Fruit fly (Drosophila melanogaster) whole organism, embryonic: ENCODE data around the gene CG4607.

Experiments
- B-H2 ChIP-seq: fragments of 200-800 bp; sonication (Bioruptor generic); optimal IDR thresholded peaks from 2 replicates; lab custom pipeline; 2018; ENCODE audit warnings: missing biosample characterization, mild to moderate bottlenecking, missing genetic modification characterization
- Bdp1 ChIP-seq: fragments of 200-800 bp; sonication (Bioruptor generic); optimal IDR thresholded peaks from 3 replicates; lab custom pipeline; 2016; ENCODE audit warnings: missing biosample characterization, missing genetic modification characterization
- CG10431 ChIP-seq: fragments of 200-800 bp; sonication (Bioruptor generic); optimal IDR thresholded peaks from 3 replicates; lab custom pipeline; 2018; ENCODE audit warnings: missing biosample characterization, mild to moderate bottlenecking, missing genetic modification characterization
- CG13296 ChIP-seq: fragments of 200-800 bp; sonication (Bioruptor generic); optimal IDR thresholded peaks from 3 replicates; lab custom pipeline; 2018; ENCODE audit warnings: missing biosample characterization, mild to moderate bottlenecking, missing genetic modification characterization
- CG13894 ChIP-seq: fragments of 200-800 bp; sonication (Bioruptor generic); optimal IDR thresholded peaks from 3 replicates; lab custom pipeline; 2018; ENCODE audit warnings: missing biosample characterization, mild to moderate bottlenecking, missing genetic modification characterization, moderate library complexity
- CG14050 ChIP-seq: fragments of 200-800 bp; sonication (Bioruptor generic); IDR thresholded peaks from 3 replicates; pipeline ENCODE4 v1.3.6; 2022; ENCODE audit warnings: missing biosample characterization, missing genetic modification characterization
- CG16815 ChIP-seq: fragments of 200-800 bp; sonication (Bioruptor generic); optimal IDR thresholded peaks from 3 replicates; lab custom pipeline; 2017; ENCODE audit warnings: missing biosample characterization, mild to moderate bottlenecking, missing genetic modification characterization
- CG2712 ChIP-seq: fragments of 200-800 bp; optimal IDR thresholded peaks from 3 replicates; lab custom pipeline; 2019; ENCODE audit warnings: missing biosample characterization, mild to moderate bottlenecking, missing genetic modification characterization, moderate library complexity
- CG31441 ChIP-seq: fragments of 200-800 bp; sonication (Bioruptor generic); IDR thresholded peaks from 2 replicates; pipeline ENCODE4 v1.3.6; 2022; ENCODE audit warnings: missing biosample characterization, missing genetic modification characterization
- CG3838 ChIP-seq: fragments of 200-800 bp; sonication (Bioruptor generic); optimal IDR thresholded peaks from 3 replicates; lab custom pipeline; 2016; ENCODE audit warnings: missing biosample characterization, missing genetic modification characterization
- CG4404 ChIP-seq: fragments of 200-800 bp; sonication (Bioruptor generic); IDR thresholded peaks from 2 replicates; pipeline ENCODE4 v1.3.6; 2022; ENCODE audit warnings: missing biosample characterization, missing genetic modification characterization
- CG5245 ChIP-seq: fragments of 200-800 bp; sonication (Bioruptor generic); optimal IDR thresholded peaks from 3 replicates; lab custom pipeline; 2016; ENCODE audit warnings: missing biosample characterization, missing genetic modification characterization
- CG7357 ChIP-seq: fragments of 200-800 bp; sonication (Bioruptor generic); IDR thresholded peaks from 3 replicates; pipeline ENCODE4 v1.3.6; 2022; ENCODE audit warnings: missing biosample characterization, missing genetic modification characterization
- CG7372 ChIP-seq: fragments of 200-800 bp; sonication (Bioruptor generic); IDR thresholded peaks from 2 replicates; pipeline ENCODE4 v1.3.6; 2022; ENCODE audit warnings: missing biosample characterization, missing genetic modification characterization
- CG7928 ChIP-seq: fragments of 200-800 bp; sonication (Bioruptor generic); optimal IDR thresholded peaks from 2 replicates; lab custom pipeline; 2017; ENCODE audit warnings: missing biosample characterization, mild to moderate bottlenecking, missing genetic modification characterization
- CG9932 ChIP-seq: fragments of 200-800 bp; sonication (Bioruptor generic); IDR thresholded peaks from 2 replicates; pipeline ENCODE4 v1.3.6; 2022; ENCODE audit warnings: missing biosample characterization, missing genetic modification characterization
- Deaf1 ChIP-seq: fragments of 200-800 bp; optimal IDR thresholded peaks from 3 replicates; lab custom pipeline; 2019; ENCODE audit warnings: missing biosample characterization, mild to moderate bottlenecking, missing genetic modification characterization, moderate library complexity
- E2f2 ChIP-seq: fragments of 200-800 bp; sonication (Bioruptor generic); IDR thresholded peaks from 2 replicates; pipeline ENCODE4 v1.3.6; 2022; ENCODE audit warnings: missing biosample characterization, missing genetic modification characterization
- Ets65A ChIP-seq: fragments of 200-800 bp; sonication (Bioruptor generic); peaks from one replicate; lab custom pipeline; 2016; ENCODE audit warnings: missing biosample characterization, missing genetic modification characterization
- MTF-1 ChIP-seq: fragments of 200-800 bp; sonication (Bioruptor generic); optimal IDR thresholded peaks from 2 replicates; lab custom pipeline; 2018; ENCODE audit warnings: missing biosample characterization, mild to moderate bottlenecking, missing genetic modification characterization, borderline replicate concordance
- Mad ChIP-seq: fragments of 200-800 bp; sonication (Bioruptor generic); optimal IDR thresholded peaks from 2 replicates; lab custom pipeline; 2016; ENCODE audit warnings: missing biosample characterization, missing genetic modification characterization
- Poxn ChIP-seq: fragments of 200-800 bp; sonication (Bioruptor generic); IDR thresholded peaks from 2 replicates; pipeline ENCODE4 v1.3.6; 2022; ENCODE audit warnings: missing biosample characterization, missing genetic modification characterization
- Scr ChIP-seq: fragments of 200-800 bp; sonication (Bioruptor generic); IDR thresholded peaks from 2 replicates; pipeline ENCODE4 v1.3.6; 2022; ENCODE audit warnings: missing biosample characterization, missing genetic modification characterization; ENCODE audit not compliant: partially characterized antibody
- Sin3A ChIP-seq: fragments of >200 bp; optimal IDR thresholded peaks from 2 replicates; lab custom pipeline; 2018
- Trl ChIP-seq, 3 experiments: fragments of >200 bp in 2 of 3; fragments of 200-800 bp in 1 of 3; sonication (Bioruptor generic) in 1 of 3; optimal IDR thresholded peaks; 2 replicates in 1 of 3; 3 replicates in 2 of 3; lab custom pipeline; 2016 to 2017; ENCODE audit warnings: missing biosample characterization in 1 of 3, missing genetic modification characterization in 1 of 3
- ab ChIP-seq: fragments of 200-800 bp; sonication (Bioruptor generic); optimal IDR thresholded peaks from 2 replicates; lab custom pipeline; 2016; ENCODE audit warnings: missing biosample characterization, missing genetic modification characterization
- abd-A ChIP-seq: fragments of 200-800 bp; sonication (Bioruptor generic); optimal IDR thresholded peaks from 3 replicates; lab custom pipeline; 2019; ENCODE audit warnings: missing biosample characterization, mild to moderate bottlenecking, missing genetic modification characterization, moderate library complexity
- cato ChIP-seq: fragments of 200-800 bp; sonication (Bioruptor generic); optimal IDR thresholded peaks from 2 replicates; lab custom pipeline; 2016; ENCODE audit warnings: missing biosample characterization, missing genetic modification characterization, borderline replicate concordance
- crol ChIP-seq: fragments of 200-800 bp; sonication (Bioruptor generic); IDR thresholded peaks from 2 replicates; pipeline ENCODE4 v1.3.6; 2022; ENCODE audit warnings: missing biosample characterization, missing genetic modification characterization
- disco-r ChIP-seq: fragments of 200-800 bp; sonication (Bioruptor generic); optimal IDR thresholded peaks from 2 replicates; lab custom pipeline; 2016; ENCODE audit warnings: missing biosample characterization, missing genetic modification characterization
- dpn ChIP-seq, 2 experiments: fragments of 200-800 bp; sonication (Bioruptor generic); optimal IDR thresholded peaks; 3 replicates each; lab custom pipeline; 2016; ENCODE audit warnings: missing biosample characterization in 2 of 2, missing genetic modification characterization in 2 of 2
- esg ChIP-seq: fragments of 200-800 bp; sonication (Bioruptor generic); conservative IDR thresholded peaks from 2 replicates; pipeline ENCODE4 v1.3.6; 2022; ENCODE audit warnings: missing biosample characterization, missing genetic modification characterization
- eve ChIP-seq, 2 experiments: fragments of >200 bp; optimal IDR thresholded peaks; 2 replicates each; lab custom pipeline; 2017; ENCODE audit warnings: missing biosample characterization in 2 of 2, missing genetic modification characterization in 2 of 2
- kni ChIP-seq: fragments of 200-800 bp; sonication (Bioruptor generic); optimal IDR thresholded peaks from 3 replicates; lab custom pipeline; 2017; ENCODE audit warnings: mild to moderate bottlenecking, missing biosample characterization, missing genetic modification reagents, missing genetic modification characterization
- lmd ChIP-seq: fragments of 200-800 bp; sonication (Bioruptor generic); IDR thresholded peaks from 2 replicates; pipeline ENCODE4 v1.3.6; 2022; ENCODE audit warnings: missing biosample characterization, missing genetic modification characterization
- onecut ChIP-seq: fragments of 200-800 bp; sonication (Bioruptor generic); IDR thresholded peaks from 2 replicates; pipeline ENCODE4 v1.3.6; 2022; ENCODE audit warnings: missing biosample characterization, missing genetic modification characterization
- pfk ChIP-seq: fragments of 200-800 bp; sonication (Bioruptor generic); optimal IDR thresholded peaks from 2 replicates; lab custom pipeline; 2018; ENCODE audit warnings: missing biosample characterization, mild to moderate bottlenecking, missing genetic modification characterization, moderate library complexity
- prd ChIP-seq, 3 experiments: fragments of >200 bp in 2 of 3; fragments of 200-800 bp in 1 of 3; sonication (Bioruptor generic) in 1 of 3; optimal IDR thresholded peaks in 2 of 3; IDR thresholded peaks in 1 of 3; 2 replicates in 2 of 3; 3 replicates in 1 of 3; pipeline versions ENCODE4 v1.3.6 to Lab custom; 2017 to 2022; ENCODE audit warnings: missing biosample characterization in 1 of 3, missing genetic modification characterization in 1 of 3
- pros ChIP-seq: fragments of 200-800 bp; sonication (Bioruptor generic); optimal IDR thresholded peaks from 3 replicates; lab custom pipeline; 2019; ENCODE audit warnings: missing biosample characterization, mild to moderate bottlenecking, missing genetic modification characterization, moderate library complexity
- psq ChIP-seq: fragments of 200-800 bp; sonication (Bioruptor generic); optimal IDR thresholded peaks from 2 replicates; lab custom pipeline; 2017; ENCODE audit warnings: missing biosample characterization, missing genetic modification characterization
- ranshi ChIP-seq: fragments of 200-800 bp; sonication (Bioruptor generic); IDR thresholded peaks from 2 replicates; pipeline ENCODE4 v1.3.6; 2022; ENCODE audit warnings: missing biosample characterization, missing genetic modification characterization
- salm ChIP-seq: fragments of 200-800 bp; sonication (Bioruptor generic); optimal IDR thresholded peaks from 2 replicates; lab custom pipeline; 2018; ENCODE audit warnings: missing biosample characterization, mild to moderate bottlenecking, missing genetic modification characterization
- sens-2 ChIP-seq: fragments of 200-800 bp; sonication (Bioruptor generic); IDR thresholded peaks from 2 replicates; pipeline ENCODE4 v1.3.6; 2022; ENCODE audit warnings: missing biosample characterization, missing genetic modification characterization
- shn ChIP-seq: fragments of 200-800 bp; sonication (Bioruptor generic); optimal IDR thresholded peaks from 3 replicates; lab custom pipeline; 2016; ENCODE audit warnings: missing biosample characterization, missing genetic modification characterization
- slbo ChIP-seq: fragments of 200-800 bp; sonication (Bioruptor generic); IDR thresholded peaks from 2 replicates; pipeline ENCODE4 v1.3.6; 2022; ENCODE audit warnings: missing biosample characterization, missing genetic modification characterization
- slp2 ChIP-seq: fragments of 200-800 bp; sonication (Bioruptor generic); optimal IDR thresholded peaks from 2 replicates; lab custom pipeline; 2016; ENCODE audit warnings: missing biosample characterization, missing genetic modification characterization
- tin ChIP-seq: fragments of 200-800 bp; sonication (Bioruptor generic); optimal IDR thresholded peaks from 3 replicates; lab custom pipeline; 2016; ENCODE audit warnings: missing biosample characterization, missing genetic modification characterization
- tll ChIP-seq, 2 experiments: fragments of 200-800 bp in 1 of 2; fragments of >200 bp in 1 of 2; sonication (Bioruptor generic) in 1 of 2; optimal IDR thresholded peaks; 2 replicates each; lab custom pipeline; 2017 to 2019; ENCODE audit warnings: missing biosample characterization in 2 of 2, missing genetic modification characterization in 2 of 2, mild to moderate bottlenecking in 1 of 2, moderate library complexity in 1 of 2
- tna ChIP-seq: fragments of 200-800 bp; sonication (Bioruptor generic); IDR thresholded peaks from 2 replicates; pipeline ENCODE4 v1.3.6; 2022; ENCODE audit warnings: missing biosample characterization, missing genetic modification characterization; ENCODE audit not compliant: partially characterized antibody
- ttk ChIP-seq: fragments of 200-800 bp; sonication (Bioruptor generic); IDR thresholded peaks from 2 replicates; pipeline ENCODE4 v2.1.2; 2022; ENCODE audit warnings: missing biosample characterization, missing genetic modification characterization
- unpg ChIP-seq: fragments of 200-800 bp; sonication (Bioruptor generic); optimal IDR thresholded peaks from 3 replicates; lab custom pipeline; 2018; ENCODE audit warnings: missing biosample characterization, mild to moderate bottlenecking, missing genetic modification characterization, moderate library complexity
- wdn ChIP-seq: fragments of 200-800 bp; sonication (Bioruptor generic); IDR thresholded peaks from 2 replicates; pipeline ENCODE4 v1.3.6; 2022; ENCODE audit warnings: missing biosample characterization, missing genetic modification characterization

Gene CG4607

dm6 chrX:7091909-7092308, 22.7 kb downstream of the CG4607 start (continued):
- TF ChIP-seq B-H2 (GFP tag; lab: Kevin White, UChicago) (no peak), eve (GFP tag; optimal IDR thresholded peaks at IDR 0.05; lab: Kevin White, UChicago) (peak in 1 of 2 experiments; percentile 52), CG14050 (GFP tag; lab: Robert Waterston, UW) (no peak), MTF-1 (no peak), Ets65A (GFP tag; lab: Kevin White, UChicago) (peak; percentile 83), CG2712 (tag; lab: Kevin White, UChicago) (no peak), tin (no peak), CG7357 (no peak), unpg (GFP tag; lab: Kevin White, UChicago) (no peak), tll (GFP tag; optimal IDR thresholded peaks at IDR 0.05; lab: Kevin White, UChicago) (no peak), Scr (no peak), CG13296 (GFP tag; lab: Kevin White, UChicago) (no peak), Sin3A (lab: Kevin White, UChicago) (no peak), onecut (no peak), CG7372 (no peak), pfk (GFP tag; lab: Kevin White, UChicago) (no peak), tna (no peak), disco-r (GFP tag; lab: Kevin White, UChicago) (no peak)

dm6 chrX:7094169-7094568, 25.0 kb downstream of the CG4607 start:
- peak; percentile 86 for TF ChIP-seq crol (GFP tag; lab: Robert Waterston, UW)
- TF ChIP-seq cato (GFP tag; lab: Kevin White, UChicago) = no peak
- TF ChIP-seq CG4404 (GFP tag; lab: Robert Waterston, UW) = no peak
- no peak for TF ChIP-seq Poxn
- TF ChIP-seq Bdp1 (GFP tag; lab: Kevin White, UChicago) = no peak
- no peak for TF ChIP-seq ttk (GFP tag; lab: Robert Waterston, UW)
- TF ChIP-seq CG7928 (GFP tag; lab: Kevin White, UChicago) = no peak
- no peak for TF ChIP-seq salm
- TF ChIP-seq Trl (optimal IDR thresholded peaks at IDR 0.05; lab: Kevin White, UChicago) = no peak
- TF ChIP-seq Trl (GFP tag; optimal IDR thresholded peaks at IDR 0.05; lab: Kevin White, UChicago) = no peak
- no peak for TF ChIP-seq CG16815
- TF ChIP-seq slbo (GFP tag; lab: Robert Waterston, UW) = no peak
- peak; percentile 40 for TF ChIP-seq abd-A (tag; lab: Kevin White, UChicago)
- no peak for TF ChIP-seq ab (GFP tag; lab: Kevin White, UChicago)
- no peak for TF ChIP-seq shn (GFP tag; lab: Kevin White, UChicago)
- peak; percentile 29 for TF ChIP-seq kni
- peak; percentile 28 for TF ChIP-seq CG13894 (tag; lab: Kevin White, UChicago)
- TF ChIP-seq Mad = no peak
- no peak for TF ChIP-seq sens-2 (GFP tag; lab: Robert Waterston, UW)
- TF ChIP-seq esg = no peak
- peak; percentile 78 for TF ChIP-seq CG10431
- TF ChIP-seq wdn (GFP tag; lab: Robert Waterston, UW) = no peak
- no peak for TF ChIP-seq prd (optimal IDR thresholded peaks at IDR 0.05; lab: Kevin White, UChicago)
- TF ChIP-seq prd (GFP tag; IDR thresholded peaks at IDR 0.05; lab: Robert Waterston, UW) = no peak
- peak; percentile 41 for TF ChIP-seq pros (GFP tag; lab: Kevin White, UChicago)
- no peak for TF ChIP-seq lmd (GFP tag; lab: Robert Waterston, UW)
- TF ChIP-seq E2f2 (GFP tag; lab: Robert Waterston, UW) = no peak
- TF ChIP-seq ranshi = no peak
- no peak for TF ChIP-seq CG5245 (GFP tag; lab: Kevin White, UChicago)
- no peak for TF ChIP-seq CG3838 (GFP tag; lab: Kevin White, UChicago)
- TF ChIP-seq CG9932 = 0 out of 2 replicates have a peak, but pooled peaks have one; percentile 30
- no peak for TF ChIP-seq CG31441
- TF ChIP-seq Deaf1 = peak; percentile 59
- TF ChIP-seq dpn (GFP tag; optimal IDR thresholded peaks at IDR 0.05; lab: Kevin White, UChicago) = no peak
- peak; percentile 4 for TF ChIP-seq psq (GFP tag; lab: Kevin White, UChicago)
- TF ChIP-seq slp2 (GFP tag; lab: Kevin White, UChicago) = no peak
